Worm (Caenorhabditis elegans) whole organism, L2 larva: ENCODE results near the gene F32D8.8.

Experiments used
- ZK546.5 ChIP-seq: sonication (generic microtip); optimal IDR thresholded peaks from 2 replicates; lab custom pipeline; 2017; ENCODE audit warnings: missing biosample characterization, missing genetic modification characterization
- lin-39 ChIP-seq: fragments of 150-350 bp; optimal IDR thresholded peaks from 2 replicates; lab custom pipeline; 2014; ENCODE audit warnings: missing biosample characterization, missing genetic modification reagents, missing genetic modification characterization
- unc-39 ChIP-seq: fragments of 150-350 bp; optimal IDR thresholded peaks from 2 replicates; lab custom pipeline; 2014; ENCODE audit warnings: missing biosample characterization, missing genetic modification characterization

- TF ChIP-seq lin-39 (tag; lab: Kevin White, UChicago) = no peak
- TF ChIP-seq ZK546.5 (tag; lab: Kevin White, UChicago) = peak; percentile 10
- no peak for TF ChIP-seq unc-39 (tag; lab: Kevin White, UChicago)
Measured at ce11 chrV:10896295-10896694, 6.3 kb downstream of the F32D8.8 start, which contains the start of gene F32D8.13.
